Fruit fly (Drosophila melanogaster) whole organism, embryonic: ENCODE results near the gene COX7AL2.

Experiments used
- B-H2 ChIP-seq: fragments of 200-800 bp; sonication (Bioruptor generic); optimal IDR thresholded peaks from 2 replicates; lab custom pipeline; 2018; ENCODE audit warnings: missing biosample characterization, mild to moderate bottlenecking, missing genetic modification characterization
- CG10267 ChIP-seq: fragments of 200-800 bp; sonication (Bioruptor generic); optimal IDR thresholded peaks from 2 replicates; lab custom pipeline; 2018; ENCODE audit warnings: missing biosample characterization, mild to moderate bottlenecking, missing genetic modification characterization, moderate library complexity
- CG11093 ChIP-seq: fragments of 200-800 bp; sonication (Bioruptor generic); IDR thresholded peaks from 3 replicates; pipeline ENCODE4 v1.3.6; 2022; ENCODE audit warnings: missing biosample characterization, missing genetic modification characterization
- CG11504 ChIP-seq: fragments of 200-800 bp; sonication (Bioruptor generic); optimal IDR thresholded peaks from 3 replicates; lab custom pipeline; 2019; ENCODE audit warnings: missing biosample characterization, mild to moderate bottlenecking, missing genetic modification characterization, moderate library complexity
- CG11695 ChIP-seq: fragments of 200-800 bp; sonication (Bioruptor generic); IDR thresholded peaks from 3 replicates; pipeline ENCODE4 v1.3.6; 2022; ENCODE audit warnings: missing biosample characterization, missing genetic modification characterization
- CG12155 ChIP-seq: fragments of 200-800 bp; sonication (Bioruptor generic); optimal IDR thresholded peaks from 3 replicates; lab custom pipeline; 2016; ENCODE audit warnings: missing biosample characterization, missing genetic modification characterization
- CG12391 ChIP-seq: fragments of 200-800 bp; sonication (Bioruptor generic); optimal IDR thresholded peaks from 3 replicates; lab custom pipeline; 2018; ENCODE audit warnings: missing biosample characterization, mild to moderate bottlenecking, missing genetic modification characterization, moderate library complexity
- CG12659 ChIP-seq: fragments of 200-800 bp; sonication (Bioruptor generic); optimal IDR thresholded peaks from 3 replicates; lab custom pipeline; 2017; ENCODE audit warnings: mild to moderate bottlenecking, missing biosample characterization, missing genetic modification reagents, missing genetic modification characterization
- CG13287 ChIP-seq: fragments of 200-800 bp; sonication (Bioruptor generic); IDR thresholded peaks from 2 replicates; pipeline ENCODE4 v1.3.6; 2022; ENCODE audit warnings: missing biosample characterization, missing genetic modification characterization; ENCODE audit not compliant: partially characterized antibody
- CG15073 ChIP-seq: fragments of 200-800 bp; sonication (Bioruptor generic); optimal IDR thresholded peaks from 2 replicates; lab custom pipeline; 2016; ENCODE audit warnings: missing biosample characterization, missing genetic modification characterization
- CG15514 ChIP-seq: fragments of 200-800 bp; sonication (Bioruptor generic); optimal IDR thresholded peaks from 3 replicates; lab custom pipeline; 2017; ENCODE audit warnings: missing biosample characterization, missing genetic modification characterization, mild to moderate bottlenecking, moderate library complexity, missing genetic modification reagents
- CG1603 ChIP-seq: fragments of 200-800 bp; sonication (Bioruptor generic); optimal IDR thresholded peaks from 2 replicates; lab custom pipeline; 2019; ENCODE audit warnings: missing biosample characterization, mild to moderate bottlenecking, missing genetic modification characterization, moderate library complexity
- CG16813 ChIP-seq: fragments of 200-800 bp; sonication (Bioruptor generic); IDR thresholded peaks from 3 replicates; pipeline ENCODE4 v1.3.6; 2022; ENCODE audit warnings: missing biosample characterization, missing genetic modification characterization; ENCODE audit not compliant: partially characterized antibody
- CG18599 ChIP-seq: fragments of 200-800 bp; sonication (Bioruptor generic); optimal IDR thresholded peaks from 3 replicates; lab custom pipeline; 2017; ENCODE audit warnings: missing biosample characterization, missing genetic modification characterization, mild to moderate bottlenecking, moderate library complexity, missing genetic modification reagents
- CG2120 ChIP-seq: fragments of 200-800 bp; sonication (Bioruptor generic); optimal IDR thresholded peaks from 3 replicates; lab custom pipeline; 2016; ENCODE audit warnings: missing biosample characterization, missing genetic modification characterization
- CG3281 ChIP-seq: fragments of 200-800 bp; sonication (Bioruptor generic); optimal IDR thresholded peaks from 3 replicates; lab custom pipeline; 2017; ENCODE audit warnings: missing biosample characterization, mild to moderate bottlenecking, missing genetic modification characterization
- CG34376 ChIP-seq: fragments of 200-800 bp; sonication (Bioruptor generic); optimal IDR thresholded peaks from 2 replicates; lab custom pipeline; 2018; ENCODE audit warnings: missing biosample characterization, mild to moderate bottlenecking, missing genetic modification characterization
- CG34422 ChIP-seq: fragments of 200-800 bp; sonication (Bioruptor generic); IDR thresholded peaks from 3 replicates; pipeline ENCODE4 v1.3.6; 2022; ENCODE audit warnings: missing biosample characterization, missing genetic modification characterization
- CG42726 ChIP-seq: fragments of 200-800 bp; sonication (Bioruptor generic); IDR thresholded peaks from 2 replicates; pipeline ENCODE4 v1.3.6; 2022; ENCODE audit warnings: missing biosample characterization, missing genetic modification characterization; ENCODE audit not compliant: partially characterized antibody
- CG4617 ChIP-seq: fragments of 200-800 bp; sonication (Bioruptor generic); optimal IDR thresholded peaks from 3 replicates; lab custom pipeline; 2016; ENCODE audit warnings: missing biosample characterization, missing genetic modification characterization, borderline replicate concordance
- CG8359 ChIP-seq: fragments of 200-800 bp; sonication (Bioruptor generic); optimal IDR thresholded peaks from 2 replicates; lab custom pipeline; 2017; ENCODE audit warnings: missing biosample characterization, mild to moderate bottlenecking, missing genetic modification characterization, borderline replicate concordance
- CG8478 ChIP-seq: fragments of >200 bp; optimal IDR thresholded peaks from 2 replicates; lab custom pipeline; 2018
- Dll ChIP-seq: fragments of 200-800 bp; sonication (Bioruptor generic); IDR thresholded peaks from 4 replicates; pipeline ENCODE4 v1.3.6; 2022; ENCODE audit warnings: missing biosample characterization, missing genetic modification characterization; ENCODE audit not compliant: partially characterized antibody
- Dref ChIP-seq: fragments of 200-800 bp; sonication (Bioruptor generic); IDR thresholded peaks from 2 replicates; pipeline ENCODE4 v1.3.6; 2022; ENCODE audit warnings: missing biosample characterization, missing genetic modification characterization
- Ets97D ChIP-seq: fragments of 200-800 bp; sonication (Bioruptor generic); optimal IDR thresholded peaks from 3 replicates; lab custom pipeline; 2016; ENCODE audit warnings: missing biosample characterization, missing genetic modification characterization
- HmgD ChIP-seq: fragments of 200-800 bp; sonication (Bioruptor generic); optimal IDR thresholded peaks from 3 replicates; lab custom pipeline; 2016; ENCODE audit warnings: missing biosample characterization, missing genetic modification characterization
- Oaz ChIP-seq: fragments of 200-800 bp; sonication (Bioruptor generic); IDR thresholded peaks from 2 replicates; pipeline ENCODE4 v1.3.6; 2022; ENCODE audit warnings: missing biosample characterization, missing genetic modification characterization
- Scr ChIP-seq: fragments of 200-800 bp; sonication (Bioruptor generic); IDR thresholded peaks from 2 replicates; pipeline ENCODE4 v1.3.6; 2022; ENCODE audit warnings: missing biosample characterization, missing genetic modification characterization; ENCODE audit not compliant: partially characterized antibody
- Sin3A ChIP-seq: fragments of >200 bp; optimal IDR thresholded peaks from 2 replicates; lab custom pipeline; 2018
- Six4 ChIP-seq: fragments of 200-800 bp; sonication (Bioruptor generic); optimal IDR thresholded peaks from 2 replicates; lab custom pipeline; 2016; ENCODE audit warnings: missing biosample characterization, missing genetic modification characterization
- Xrp1 ChIP-seq: fragments of 200-800 bp; sonication (Bioruptor generic); IDR thresholded peaks from 2 replicates; pipeline ENCODE4 v1.3.6; 2022; ENCODE audit warnings: missing biosample characterization, missing genetic modification characterization
- bigmax ChIP-seq: fragments of 200-800 bp; sonication (Bioruptor generic); optimal IDR thresholded peaks from 2 replicates; lab custom pipeline; 2018; ENCODE audit warnings: missing biosample characterization, mild to moderate bottlenecking, missing genetic modification characterization
- caup ChIP-seq: fragments of 200-800 bp; sonication (Bioruptor generic); optimal IDR thresholded peaks from 3 replicates; lab custom pipeline; 2017; ENCODE audit warnings: missing biosample characterization, mild to moderate bottlenecking, missing genetic modification characterization, moderate library complexity; ENCODE audit not compliant: severe bottlenecking
- cg ChIP-seq: fragments of 200-800 bp; sonication (Bioruptor generic); optimal IDR thresholded peaks from 3 replicates; lab custom pipeline; 2019; ENCODE audit warnings: missing biosample characterization, mild to moderate bottlenecking, missing genetic modification characterization, moderate library complexity
- crp ChIP-seq, 2 experiments: fragments of 200-800 bp; sonication (Bioruptor generic); optimal IDR thresholded peaks; 2 replicates in 1 of 2; 3 replicates in 1 of 2; lab custom pipeline; 2017; ENCODE audit warnings: missing biosample characterization in 2 of 2, missing genetic modification characterization in 2 of 2, mild to moderate bottlenecking in 1 of 2, moderate library complexity in 1 of 2
- cwo ChIP-seq: fragments of 200-800 bp; sonication (Bioruptor generic); optimal IDR thresholded peaks from 3 replicates; lab custom pipeline; 2017; ENCODE audit warnings: missing biosample characterization, missing genetic modification characterization, mild to moderate bottlenecking, moderate library complexity, missing genetic modification reagents
- dimm ChIP-seq: fragments of 200-800 bp; sonication (Bioruptor generic); IDR thresholded peaks from 2 replicates; pipeline ENCODE4 v1.3.6; 2022; ENCODE audit warnings: missing biosample characterization, missing genetic modification characterization
- dpn ChIP-seq, 2 experiments: fragments of 200-800 bp; sonication (Bioruptor generic); optimal IDR thresholded peaks; 3 replicates each; lab custom pipeline; 2016; ENCODE audit warnings: missing biosample characterization in 2 of 2, missing genetic modification characterization in 2 of 2
- gfzf ChIP-seq: fragments of 200-800 bp; sonication (Bioruptor generic); optimal IDR thresholded peaks from 2 replicates; lab custom pipeline; 2016; ENCODE audit warnings: missing biosample characterization, mild to moderate bottlenecking, missing genetic modification characterization, moderate library complexity
- her ChIP-seq: fragments of 200-800 bp; sonication (Bioruptor generic); optimal IDR thresholded peaks from 2 replicates; lab custom pipeline; 2016; ENCODE audit warnings: missing biosample characterization, missing genetic modification characterization
- knrl ChIP-seq: fragments of 200-800 bp; sonication (Bioruptor generic); IDR thresholded peaks from 3 replicates; pipeline ENCODE4 v1.3.6; 2022; ENCODE audit warnings: missing biosample characterization, missing genetic modification characterization; ENCODE audit not compliant: partially characterized antibody
- onecut ChIP-seq: fragments of 200-800 bp; sonication (Bioruptor generic); IDR thresholded peaks from 2 replicates; pipeline ENCODE4 v1.3.6; 2022; ENCODE audit warnings: missing biosample characterization, missing genetic modification characterization
- phol ChIP-seq: fragments of 200-800 bp; sonication (Bioruptor generic); optimal IDR thresholded peaks from 3 replicates; lab custom pipeline; 2018; ENCODE audit warnings: missing biosample characterization, mild to moderate bottlenecking, missing genetic modification characterization, moderate library complexity
- prd ChIP-seq, 3 experiments: fragments of >200 bp in 2 of 3; fragments of 200-800 bp in 1 of 3; sonication (Bioruptor generic) in 1 of 3; optimal IDR thresholded peaks in 2 of 3; IDR thresholded peaks in 1 of 3; 2 replicates in 2 of 3; 3 replicates in 1 of 3; pipeline versions ENCODE4 v1.3.6 to Lab custom; 2017 to 2022; ENCODE audit warnings: missing biosample characterization in 1 of 3, missing genetic modification characterization in 1 of 3
- slbo ChIP-seq: fragments of 200-800 bp; sonication (Bioruptor generic); IDR thresholded peaks from 2 replicates; pipeline ENCODE4 v1.3.6; 2022; ENCODE audit warnings: missing biosample characterization, missing genetic modification characterization
- sob ChIP-seq: fragments of 200-800 bp; sonication (Bioruptor generic); IDR thresholded peaks from 2 replicates; pipeline ENCODE4 v1.3.6; 2022; ENCODE audit warnings: missing biosample characterization, missing genetic modification characterization
- sug ChIP-seq: fragments of 200-800 bp; optimal IDR thresholded peaks from 2 replicates; lab custom pipeline; 2019; ENCODE audit warnings: missing biosample characterization, mild to moderate bottlenecking, missing genetic modification characterization, moderate library complexity

COX7AL2 gene

DNA sequence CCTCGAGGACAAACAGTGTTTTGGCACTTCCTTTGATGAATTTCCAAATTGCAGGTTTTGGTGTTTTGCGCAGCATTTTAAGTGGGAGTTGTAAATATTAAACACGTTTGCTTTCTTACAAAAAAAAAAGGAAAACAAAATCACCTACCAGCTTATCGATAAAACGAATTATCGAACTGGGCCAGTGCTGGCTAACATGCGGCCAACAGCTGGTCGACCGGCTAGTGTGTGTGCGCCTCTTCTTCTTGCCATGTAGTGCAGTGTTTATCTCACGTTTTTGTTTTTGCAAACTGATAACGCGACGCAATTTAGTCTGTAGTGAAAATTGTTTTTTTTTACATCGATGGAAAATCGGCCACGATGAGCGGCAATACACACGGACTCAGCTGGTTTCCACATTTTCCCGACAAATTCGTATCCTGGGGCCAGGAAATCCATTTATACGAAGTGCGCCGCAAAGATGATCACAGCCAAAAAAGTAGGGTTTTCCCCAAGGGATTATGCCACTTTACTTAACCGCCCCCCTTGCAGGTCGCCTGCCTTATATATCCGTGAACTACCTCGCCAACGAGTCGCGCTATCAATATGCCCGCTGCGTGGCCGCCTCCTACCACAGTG lies 19.5 kb upstream of the COX7AL2 start, which contains the start of the genes CG15386, CG42371 and mio:
Gene CG15386 (minus strand): TSS at position 180 of the 618 bp plus-strand sequence.
Gene CG42371 (minus strand): TSS at position 180 of the 618 bp plus-strand sequence.
Gene mio (plus strand): TSS at position 224 of the 618 bp plus-strand sequence.
- TF ChIP-seq CG12659 (peak; percentile 52), knrl (no peak), CG13287 (peak; percentile 65), B-H2 (peak; percentile 50), CG11093 (GFP tag; lab: Robert Waterston, UW) (no peak), CG4617 (peak; percentile 73), CG10267 (tag; lab: Kevin White, UChicago) (peak; percentile 93), dimm (no peak), CG8478 (lab: Kevin White, UChicago) (no peak), crp (GFP tag; optimal IDR thresholded peaks at IDR 0.05; lab: Kevin White, UChicago) (peak; percentile 71 to 96), CG1603 (tag; lab: Kevin White, UChicago) (peak; percentile 41), CG16813 (GFP tag; lab: Robert Waterston, UW) (peak; percentile 57; the same call in 1 of the 3 replicates), prd (optimal IDR thresholded peaks at IDR 0.05; lab: Kevin White, UChicago) (no peak), prd (GFP tag; IDR thresholded peaks at IDR 0.05; lab: Robert Waterston, UW) (0 out of 3 replicates have a peak, but pooled peaks have one; percentile 29), CG18599 (GFP tag; lab: Kevin White, UChicago) (peak; percentile 0), Dref (peak; percentile 81), Oaz (GFP tag; lab: Robert Waterston, UW) (no peak), CG2120 (GFP tag; lab: Kevin White, UChicago) (peak; percentile 54), CG15073 (no peak), dpn (GFP tag; optimal IDR thresholded peaks at IDR 0.05; lab: Kevin White, UChicago) (peak; percentile 15 to 38), Ets97D (GFP tag; lab: Kevin White, UChicago) (peak; percentile 52), Xrp1 (GFP tag; lab: Robert Waterston, UW) (peak; percentile 44), gfzf (peak; percentile 41), CG3281 (GFP tag; lab: Kevin White, UChicago) (peak; percentile 10), CG12155 (GFP tag; lab: Kevin White, UChicago) (peak; percentile 10), HmgD (peak; percentile 16), onecut (GFP tag; lab: Robert Waterston, UW) (peak; percentile 44; the same call in 1 of the 2 replicates), CG12391 (tag; lab: Kevin White, UChicago) (peak; percentile 16), sob (peak; percentile 39; the same call in 1 of the 2 replicates), slbo (GFP tag; lab: Robert Waterston, UW) (peak; percentile 19; the same call in 1 of the 2 replicates), caup (GFP tag; lab: Kevin White, UChicago) (peak; percentile 9), cg (GFP tag; lab: Kevin White, UChicago) (peak; percentile 71), CG34376 (GFP tag; lab: Kevin White, UChicago) (peak; percentile 68), Scr (peak; percentile 52), phol (tag; lab: Kevin White, UChicago) (no peak), CG15514 (GFP tag; lab: Kevin White, UChicago) (peak; percentile 34), cwo (peak; percentile 57), Dll (GFP tag; lab: Robert Waterston, UW) (peak; percentile 61; the same call in 2 of the 4 replicates), sug (tag; lab: Kevin White, UChicago) (peak; percentile 37), CG34422 (GFP tag; lab: Robert Waterston, UW) (peak; percentile 88), CG11504 (tag; lab: Kevin White, UChicago) (no peak), Six4 (GFP tag; lab: Kevin White, UChicago) (no peak), her (GFP tag; lab: Kevin White, UChicago) (peak; percentile 11), bigmax (GFP tag; lab: Kevin White, UChicago) (no peak), CG8359 (GFP tag; lab: Kevin White, UChicago) (no peak), CG42726 (GFP tag; lab: Robert Waterston, UW) (0 out of 2 replicates have a peak, but pooled peaks have one; percentile 40), Sin3A (lab: Kevin White, UChicago) (peak; percentile 34), CG11695 (0 out of 3 replicates have a peak, but pooled peaks have one; percentile 23)
